Worm (Caenorhabditis elegans) whole organism, dauer: ENCODE data around the gene clec-187.
"Not testable (repeated sequence)": the region's sequence is repeated elsewhere in the genome, so short reads cannot be mapped to it uniquely, and the experiment has no call there.

Experiments used
- unc-62 ChIP-seq: sonication (generic microtip); optimal IDR thresholded peaks from 2 replicates; lab custom pipeline; 2017; ENCODE audit warnings: missing biosample characterization, missing genetic modification reagents, missing genetic modification characterization

The clec-187 gene

DNA sequence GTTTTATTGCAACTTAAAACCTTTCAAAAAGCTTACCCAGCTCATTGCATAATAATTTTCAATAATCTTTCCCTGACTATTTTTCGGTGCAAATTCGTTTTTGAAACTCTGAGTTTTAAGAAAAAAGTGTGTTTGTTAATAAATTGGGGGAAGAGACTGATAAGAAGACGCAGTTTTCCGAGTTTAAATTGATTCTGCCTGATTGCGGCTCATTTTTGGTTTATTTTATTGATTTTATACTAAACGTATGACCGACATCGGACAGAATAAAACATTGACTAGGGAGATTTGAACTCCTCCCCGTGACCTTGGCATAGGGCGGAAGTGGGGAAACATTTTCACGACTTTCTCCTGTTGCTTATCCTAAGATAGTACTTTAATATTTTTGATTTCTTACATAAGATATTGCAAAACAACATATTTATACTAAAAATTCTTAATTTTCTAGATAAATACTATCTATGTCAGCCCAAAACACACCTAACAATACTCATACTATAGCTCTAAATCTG is 25.1 kb upstream of the clec-187 start, which contains the start of gene K08D8.7:
K08D8.7 (plus strand) TSS at position 462 of the 512 bp plus-strand sequence.
- TF ChIP-seq unc-62 (GFP tag; lab: Kevin White, UChicago): no peak

- no peak for TF ChIP-seq unc-62 (GFP tag; lab: Kevin White, UChicago)
Measured at ce11 chrIV:12894996-12895395, 23.7 kb upstream of the clec-187 start, which contains the start of gene K08D8.11. Gene K08D8.11 (plus strand): TSS chrIV:12895296.

DNA sequence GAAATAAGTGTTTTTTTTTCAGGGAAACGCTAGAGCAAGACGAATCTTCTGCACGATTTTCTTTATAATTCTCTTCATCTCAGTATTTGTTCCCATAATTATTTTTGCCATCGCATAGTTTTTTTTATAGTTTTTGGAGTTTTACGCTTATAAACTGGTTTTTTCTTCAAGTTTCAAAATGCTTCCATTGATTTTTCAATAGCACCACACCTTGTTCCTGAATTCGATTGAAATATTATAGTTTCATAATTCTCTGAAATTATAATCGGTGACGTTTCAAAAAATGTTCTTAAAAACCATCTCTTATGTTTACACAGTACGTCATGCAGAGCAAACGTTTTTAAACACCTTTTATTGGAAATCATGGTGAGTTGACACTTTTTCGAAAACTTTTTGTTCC is 21.9 kb upstream of the clec-187 start, which contains the start of gene K08D8.12:
K08D8.12 (plus strand) TSS at position 301 of the 400 bp plus-strand sequence.
- no peak for TF ChIP-seq unc-62 (GFP tag; lab: Kevin White, UChicago)

ce11 chrIV:12892194-12892593 is 20.9 kb upstream of the clec-187 start, which contains the start of gene K08D8.1:
Gene K08D8.1 (plus strand): TSS chrIV:12892494.
- TF ChIP-seq unc-62 (GFP tag; lab: Kevin White, UChicago): no peak

DNA sequence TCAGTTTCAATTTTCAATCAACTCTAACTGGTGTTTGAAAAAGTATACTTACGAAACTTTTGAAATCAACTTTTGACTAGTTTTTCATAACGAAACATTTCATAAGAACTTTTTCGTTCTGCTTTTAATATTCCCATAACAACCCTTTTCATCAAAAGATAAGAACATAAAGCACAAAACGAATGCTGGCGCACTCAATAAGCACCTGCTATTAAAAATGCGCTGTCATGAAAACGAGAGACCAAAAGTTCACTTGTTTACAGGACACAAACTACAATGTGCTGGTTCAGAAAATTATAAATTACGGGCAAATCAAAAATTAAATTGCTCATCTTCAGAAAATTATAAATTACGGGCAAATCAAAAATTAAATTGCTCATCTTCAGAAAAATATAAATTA is 19.8 kb upstream of the clec-187 start:
- TF ChIP-seq unc-62 (GFP tag; lab: Kevin White, UChicago): no peak

ce11 chrIV:12890445-12890844 is 19.1 kb upstream of the clec-187 start, which contains the start of gene K08D8.6:
Gene K08D8.6 (minus strand): TSS chrIV:12890508.
- no peak for TF ChIP-seq unc-62 (GFP tag; lab: Kevin White, UChicago)

DNA sequence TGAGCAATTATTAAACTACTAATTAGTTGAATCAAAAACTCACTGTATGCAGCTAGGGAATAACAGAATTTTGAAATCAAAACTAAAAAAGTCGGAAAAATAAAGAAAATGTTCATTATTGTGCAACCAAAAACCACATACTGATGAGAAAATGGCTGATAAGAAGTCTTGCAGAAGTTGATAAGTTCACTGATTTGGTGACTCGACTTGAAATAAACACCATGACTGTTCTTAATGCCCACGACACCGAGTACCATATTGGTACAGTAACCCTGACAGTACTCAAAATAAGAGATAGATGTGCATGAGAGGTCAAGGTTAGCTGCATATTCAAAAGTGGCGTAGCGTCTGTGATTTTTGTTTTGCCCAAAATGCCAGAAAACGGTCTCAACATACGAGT is 14.7 kb upstream of the clec-187 start:
- TF ChIP-seq unc-62 (GFP tag; lab: Kevin White, UChicago): no peak

DNA sequence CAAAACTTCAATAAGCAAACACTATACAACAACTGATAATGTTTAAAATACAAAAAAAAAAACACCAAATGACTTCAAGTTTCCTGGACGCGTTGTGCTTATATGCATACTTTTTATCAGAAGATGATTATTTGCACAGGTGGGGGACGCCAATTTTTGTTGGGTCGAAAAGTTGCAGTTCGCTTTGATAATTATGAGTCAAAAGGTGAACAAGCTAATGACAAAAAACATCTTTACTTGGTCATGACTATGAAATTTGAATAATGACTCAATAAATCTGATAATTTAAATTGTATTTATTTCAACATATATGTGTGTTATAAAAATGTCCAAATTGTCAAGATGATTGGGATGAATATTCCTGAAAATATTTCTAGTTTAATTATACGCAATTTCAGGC is 11.9 kb upstream of the clec-187 start, which contains the start of gene ZK896.4:
ZK896.4 (minus strand) TSS at position 101 of the 400 bp plus-strand sequence.
- TF ChIP-seq unc-62 (GFP tag; lab: Kevin White, UChicago): no peak

DNA sequence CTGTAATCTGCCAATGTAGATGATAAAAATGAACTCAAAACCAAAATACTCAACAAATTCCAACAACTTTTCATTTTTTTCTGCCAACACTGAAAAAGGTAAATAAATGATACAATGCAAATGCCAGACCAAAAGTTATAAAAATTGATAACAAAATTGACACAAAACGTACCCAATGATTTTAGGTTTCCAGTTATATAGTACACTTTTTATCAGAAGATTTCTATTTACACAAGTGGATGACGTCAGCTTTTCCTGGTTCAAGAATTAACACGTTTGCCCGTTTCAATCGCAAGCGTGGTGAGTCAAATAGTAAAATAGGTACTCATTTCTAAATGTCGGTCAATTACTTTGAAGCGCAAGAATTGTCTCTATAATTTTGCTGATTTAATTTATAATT is 8.3 kb upstream of the clec-187 start, which contains the start of gene ZK896.5:
ZK896.5 (minus strand) TSS at position 89 of the 400 bp plus-strand sequence.
- no peak for TF ChIP-seq unc-62 (GFP tag; lab: Kevin White, UChicago)

- no peak for TF ChIP-seq unc-62 (GFP tag; lab: Kevin White, UChicago)
Measured at ce11 chrIV:12876558-12876957, 5.3 kb upstream of the clec-187 start.

ce11 chrIV:12875260-12875659 is 4.0 kb upstream of the clec-187 start, which contains the start of gene ZK896.1:
Gene ZK896.1 (minus strand): TSS chrIV:12875360.
- TF ChIP-seq unc-62 (GFP tag; lab: Kevin White, UChicago): not testable (repeated sequence)

DNA sequence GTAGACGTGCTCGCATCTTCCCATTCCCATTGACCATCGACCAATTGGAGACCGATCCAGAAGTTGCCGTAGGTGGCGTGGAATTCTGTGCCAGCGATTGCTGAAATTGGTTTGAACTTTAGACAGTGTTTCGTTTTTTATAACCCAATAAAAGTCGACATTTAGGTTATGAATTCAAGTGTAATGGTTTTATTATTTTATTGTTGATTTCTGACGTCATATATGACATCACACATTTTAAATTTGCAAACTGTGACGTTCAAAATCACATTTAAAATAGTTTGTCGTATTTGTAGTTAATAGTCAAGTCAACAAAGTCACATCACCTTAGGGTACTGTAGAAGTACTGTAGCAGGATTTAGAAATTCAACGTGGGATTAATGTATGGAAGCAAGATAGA is 980 bp downstream of the clec-187 start:
- no peak for TF ChIP-seq unc-62 (GFP tag; lab: Kevin White, UChicago)

DNA sequence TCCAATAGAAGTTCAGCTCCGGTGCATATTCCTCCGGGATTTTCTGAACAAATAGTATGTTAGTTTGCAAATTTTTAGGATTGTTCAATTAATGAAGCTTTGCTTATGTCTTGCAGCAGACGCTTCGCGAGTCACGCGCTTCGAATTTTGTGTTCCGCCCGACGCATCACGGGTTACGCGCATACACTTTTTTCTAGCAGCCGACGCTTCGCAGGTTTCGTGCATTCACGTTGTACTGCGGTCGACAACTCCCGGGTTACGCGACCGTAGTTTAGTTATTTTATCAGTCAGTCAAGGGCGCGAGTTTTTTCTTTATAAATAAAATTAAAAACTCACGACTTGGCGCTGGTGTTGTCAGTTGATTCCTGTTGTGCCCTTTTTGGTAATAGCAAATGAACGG is 1.5 kb downstream of the clec-187 start:
- TF ChIP-seq unc-62 (GFP tag; lab: Kevin White, UChicago): no peak

- TF ChIP-seq unc-62 (GFP tag; lab: Kevin White, UChicago): no peak
Measured at ce11 chrIV:12869383-12869782, 1.9 kb downstream of the clec-187 start.

- no peak for TF ChIP-seq unc-62 (GFP tag; lab: Kevin White, UChicago)
Measured at ce11 chrIV:12865884-12866283, 5.4 kb downstream of the clec-187 start, which contains the start of gene clec-186. Gene clec-186 (plus strand): TSS chrIV:12866109.

DNA sequence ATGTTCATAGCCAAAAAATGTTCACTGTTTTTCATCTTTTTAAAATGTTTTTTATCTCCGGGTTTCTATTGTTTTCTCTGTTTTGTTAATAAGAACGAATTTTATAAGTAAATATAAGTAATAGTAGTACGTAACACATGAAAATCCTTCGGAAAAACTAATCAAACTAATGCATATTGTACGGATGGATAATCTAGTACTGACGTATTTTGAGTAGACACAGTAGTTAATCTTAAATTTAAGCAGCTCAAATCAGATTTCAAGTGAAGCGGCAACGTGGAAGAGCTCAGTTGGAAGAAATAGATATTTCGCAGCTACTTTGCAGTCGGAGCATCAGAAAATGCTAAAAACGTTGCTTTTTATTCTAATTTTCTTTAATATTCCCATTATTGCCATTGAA is 11.5 kb downstream of the clec-187 start, which contains the start of gene gcy-18:
gcy-18 (plus strand) TSS at position 301 of the 400 bp plus-strand sequence.
- no peak for TF ChIP-seq unc-62 (GFP tag; lab: Kevin White, UChicago)

DNA sequence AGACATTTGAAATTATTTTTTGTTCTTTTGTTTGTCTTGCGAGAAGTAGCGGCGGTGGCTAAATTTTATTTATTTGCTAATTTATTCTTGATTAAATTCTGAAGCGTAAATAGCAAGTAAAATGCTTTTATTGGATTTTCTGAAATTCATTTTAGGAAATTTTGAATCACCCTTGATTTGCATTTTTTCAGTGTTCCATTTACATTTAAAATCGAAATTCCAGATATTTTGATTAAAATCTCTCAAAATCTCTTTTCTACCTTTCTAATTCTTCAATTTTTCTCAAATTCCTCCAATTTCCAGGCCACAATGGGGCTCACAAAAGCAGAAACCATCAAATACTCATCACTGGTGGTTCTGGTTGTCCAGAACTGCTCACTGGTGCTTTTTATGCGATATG is 16.0 kb downstream of the clec-187 start, which contains the start of gene nstp-5:
nstp-5 (plus strand) TSS at position 301 of the 400 bp plus-strand sequence.
- no peak for TF ChIP-seq unc-62 (GFP tag; lab: Kevin White, UChicago)
